Fruit fly (Drosophila melanogaster) whole organism, prepupa: ENCODE results near the gene CG2983.

ENCODE experiments used
- CG10631 ChIP-seq: fragments of 200-800 bp; sonication (Bioruptor generic); optimal IDR thresholded peaks from 2 replicates; lab custom pipeline; 2016; ENCODE audit warnings: missing biosample characterization, missing genetic modification characterization
- CG11294 ChIP-seq: fragments of 200-800 bp; sonication (Bioruptor generic); IDR thresholded peaks from 2 replicates; pipeline ENCODE4 v1.3.6; 2022; ENCODE audit warnings: missing biosample characterization, missing genetic modification characterization
- CG11762 ChIP-seq: fragments of 200-800 bp; sonication (Bioruptor generic); optimal IDR thresholded peaks from 3 replicates; lab custom pipeline; 2016; ENCODE audit warnings: missing biosample characterization, missing genetic modification characterization; ENCODE audit not compliant: insufficient read depth
- CG11902 ChIP-seq: fragments of 200-800 bp; sonication (Bioruptor generic); optimal IDR thresholded peaks from 3 replicates; lab custom pipeline; 2016; ENCODE audit warnings: missing biosample characterization, missing genetic modification characterization
- CG15336 ChIP-seq: fragments of 200-800 bp; sonication (Bioruptor generic); IDR thresholded peaks from 2 replicates; pipeline ENCODE4 v1.3.6; 2022; ENCODE audit warnings: missing biosample characterization, missing genetic modification characterization
- CG1621 ChIP-seq: fragments of 200-800 bp; sonication (Bioruptor generic); optimal IDR thresholded peaks from 3 replicates; lab custom pipeline; 2018; ENCODE audit warnings: missing biosample characterization, mild to moderate bottlenecking, missing genetic modification characterization
- CG31627 ChIP-seq: fragments of 200-800 bp; sonication (Bioruptor generic); optimal IDR thresholded peaks from 3 replicates; lab custom pipeline; 2016; ENCODE audit warnings: missing biosample characterization, missing genetic modification characterization
- CG32006 ChIP-seq: fragments of 200-800 bp; sonication (Bioruptor generic); optimal IDR thresholded peaks from 3 replicates; lab custom pipeline; 2017; ENCODE audit warnings: missing biosample characterization, mild to moderate bottlenecking, missing genetic modification characterization
- CG34406 ChIP-seq: fragments of 200-800 bp; sonication (Bioruptor generic); optimal IDR thresholded peaks from 3 replicates; lab custom pipeline; 2016; ENCODE audit warnings: missing biosample characterization, missing genetic modification characterization
- CG3919 ChIP-seq: fragments of 200-800 bp; sonication (Bioruptor generic); optimal IDR thresholded peaks from 3 replicates; lab custom pipeline; 2016; ENCODE audit warnings: missing biosample characterization, missing genetic modification characterization
- CG4318 ChIP-seq: fragments of 200-800 bp; sonication (Bioruptor generic); optimal IDR thresholded peaks from 3 replicates; lab custom pipeline; 2017; ENCODE audit warnings: missing biosample characterization, mild to moderate bottlenecking, missing genetic modification characterization
- CG6163 ChIP-seq: fragments of 200-800 bp; sonication (Bioruptor generic); IDR thresholded peaks from 3 replicates; pipeline ENCODE4 v1.3.6; 2022; ENCODE audit warnings: missing biosample characterization, missing genetic modification characterization
- CG6276 ChIP-seq: fragments of 200-800 bp; sonication (Bioruptor generic); optimal IDR thresholded peaks from 2 replicates; lab custom pipeline; 2017; ENCODE audit warnings: missing biosample characterization, mild to moderate bottlenecking, missing genetic modification characterization
- CG6808 ChIP-seq: fragments of 200-800 bp; sonication (Bioruptor generic); optimal IDR thresholded peaks from 3 replicates; lab custom pipeline; 2017; ENCODE audit warnings: missing biosample characterization, missing genetic modification characterization, mild to moderate bottlenecking, moderate library complexity, missing genetic modification reagents
- CG6854 ChIP-seq: fragments of 200-800 bp; sonication (Bioruptor generic); optimal IDR thresholded peaks from 2 replicates; lab custom pipeline; 2017; ENCODE audit warnings: missing biosample characterization, mild to moderate bottlenecking, missing genetic modification characterization
- CG7368 ChIP-seq: fragments of 200-800 bp; sonication (Bioruptor generic); optimal IDR thresholded peaks from 3 replicates; lab custom pipeline; 2016; ENCODE audit warnings: missing biosample characterization, missing genetic modification characterization
- CG8119 ChIP-seq: fragments of 200-800 bp; sonication (Bioruptor generic); IDR thresholded peaks from 3 replicates; pipeline ENCODE4 v1.3.6; 2022; ENCODE audit warnings: missing biosample characterization, missing genetic modification characterization
- CG8632 ChIP-seq: fragments of 200-800 bp; sonication (Bioruptor generic); optimal IDR thresholded peaks from 3 replicates; lab custom pipeline; 2016; ENCODE audit warnings: missing biosample characterization, missing genetic modification characterization
- CG9139 ChIP-seq: fragments of 200-800 bp; sonication (Bioruptor generic); optimal IDR thresholded peaks from 3 replicates; lab custom pipeline; 2017; ENCODE audit warnings: missing biosample characterization, mild to moderate bottlenecking, missing genetic modification characterization
- Eip75B ChIP-seq: fragments of 200-800 bp; sonication (Bioruptor generic); optimal IDR thresholded peaks from 3 replicates; lab custom pipeline; 2016; ENCODE audit warnings: missing biosample characterization, missing genetic modification characterization
- Eip78C ChIP-seq: fragments of 200-800 bp; sonication (Bioruptor generic); peaks from one replicate; lab custom pipeline; 2016; ENCODE audit warnings: missing biosample characterization, missing genetic modification characterization
- Eip93F ChIP-seq: fragments of 200-800 bp; sonication (Bioruptor generic); optimal IDR thresholded peaks from 2 replicates; lab custom pipeline; 2016; ENCODE audit warnings: missing biosample characterization, mild to moderate bottlenecking, missing genetic modification characterization
- Ets96B ChIP-seq: fragments of 200-800 bp; optimal IDR thresholded peaks from 2 replicates; lab custom pipeline; 2019; ENCODE audit warnings: missing biosample characterization, mild to moderate bottlenecking, missing genetic modification characterization, moderate library complexity
- Hr38 ChIP-seq: sonication (Bioruptor generic); optimal IDR thresholded peaks from 2 replicates; lab custom pipeline; 2016; ENCODE audit warnings: missing biosample characterization, missing genetic modification characterization
- Hr39 ChIP-seq: fragments of 200-800 bp; sonication (Bioruptor generic); optimal IDR thresholded peaks from 2 replicates; lab custom pipeline; 2016; ENCODE audit warnings: missing biosample characterization, missing genetic modification characterization
- Hr4 ChIP-seq: fragments of 200-800 bp; sonication (Bioruptor generic); optimal IDR thresholded peaks from 3 replicates; lab custom pipeline; 2016; ENCODE audit warnings: missing biosample characterization, missing genetic modification characterization
- Met ChIP-seq: fragments of 200-800 bp; sonication (Bioruptor generic); optimal IDR thresholded peaks from 3 replicates; lab custom pipeline; 2016; ENCODE audit warnings: missing biosample characterization, missing genetic modification characterization
- Smox ChIP-seq: fragments of 200-800 bp; sonication (Bioruptor generic); optimal IDR thresholded peaks from 3 replicates; lab custom pipeline; 2016; ENCODE audit warnings: missing biosample characterization, missing genetic modification characterization
- Sox102F ChIP-seq: fragments of 200-800 bp; sonication (Bioruptor generic); optimal IDR thresholded peaks from 2 replicates; lab custom pipeline; 2016; ENCODE audit warnings: missing biosample characterization, mild to moderate bottlenecking, missing genetic modification characterization
- Sox14 ChIP-seq: fragments of 200-800 bp; sonication (Bioruptor generic); optimal IDR thresholded peaks from 3 replicates; lab custom pipeline; 2016; ENCODE audit warnings: missing biosample characterization, missing genetic modification characterization
- Sox15 ChIP-seq: fragments of 200-800 bp; sonication (Bioruptor generic); optimal IDR thresholded peaks from 3 replicates; lab custom pipeline; 2016; ENCODE audit warnings: missing biosample characterization, missing genetic modification characterization
- cyc ChIP-seq: fragments of 200-800 bp; sonication (Bioruptor generic); optimal IDR thresholded peaks from 3 replicates; lab custom pipeline; 2016; ENCODE audit warnings: missing biosample characterization, missing genetic modification characterization
- dac ChIP-seq: fragments of 200-800 bp; sonication (Bioruptor generic); optimal IDR thresholded peaks from 2 replicates; lab custom pipeline; 2017; ENCODE audit warnings: missing biosample characterization, mild to moderate bottlenecking, missing genetic modification characterization
- dsx ChIP-seq: fragments of 200-800 bp; optimal IDR thresholded peaks from 3 replicates; lab custom pipeline; 2019; ENCODE audit warnings: missing biosample characterization, mild to moderate bottlenecking, missing genetic modification characterization, moderate library complexity; ENCODE audit not compliant: poor library complexity, severe bottlenecking
- eg ChIP-seq: fragments of 200-800 bp; sonication (Bioruptor generic); IDR thresholded peaks from 3 replicates; pipeline ENCODE4 v1.3.6; 2022; ENCODE audit warnings: missing biosample characterization, missing genetic modification characterization
- esn ChIP-seq: fragments of 200-800 bp; sonication (Bioruptor generic); optimal IDR thresholded peaks from 2 replicates; lab custom pipeline; 2016; ENCODE audit warnings: missing biosample characterization, mild to moderate bottlenecking, missing genetic modification characterization, moderate library complexity
- fkh ChIP-seq: fragments of 200-800 bp; sonication (Bioruptor generic); optimal IDR thresholded peaks from 3 replicates; lab custom pipeline; 2017; ENCODE audit warnings: missing biosample characterization, mild to moderate bottlenecking, missing genetic modification characterization, moderate library complexity
- lz ChIP-seq: fragments of 200-800 bp; sonication (Bioruptor generic); optimal IDR thresholded peaks from 3 replicates; lab custom pipeline; 2016; ENCODE audit warnings: missing biosample characterization, missing genetic modification characterization
- net ChIP-seq: fragments of 200-800 bp; sonication (Bioruptor generic); optimal IDR thresholded peaks from 3 replicates; lab custom pipeline; 2016; ENCODE audit warnings: missing biosample characterization, missing genetic modification characterization
- pdm3 ChIP-seq: fragments of 200-800 bp; sonication (Bioruptor generic); optimal IDR thresholded peaks from 3 replicates; lab custom pipeline; 2016; ENCODE audit warnings: missing biosample characterization, missing genetic modification characterization
- salr ChIP-seq, 2 experiments: fragments of 200-800 bp; sonication (Bioruptor generic); optimal IDR thresholded peaks; 3 replicates each; lab custom pipeline; 2016 to 2018; ENCODE audit warnings: missing biosample characterization in 2 of 2, missing genetic modification characterization in 2 of 2, mild to moderate bottlenecking in 1 of 2
- ss ChIP-seq, 2 experiments: fragments of 200-800 bp; sonication (Bioruptor generic); optimal IDR thresholded peaks; 2 replicates in 1 of 2; 3 replicates in 1 of 2; lab custom pipeline; 2017 to 2018; ENCODE audit warnings: mild to moderate bottlenecking in 2 of 2, missing biosample characterization in 2 of 2, missing genetic modification characterization in 2 of 2, moderate library complexity in 1 of 2
- svp ChIP-seq: fragments of 200-800 bp; sonication (Bioruptor generic); peaks from one replicate; lab custom pipeline; 2016; ENCODE audit warnings: missing biosample characterization, missing genetic modification characterization
- topi ChIP-seq: fragments of 200-800 bp; sonication (Bioruptor generic); optimal IDR thresholded peaks from 3 replicates; lab custom pipeline; 2016; ENCODE audit warnings: missing biosample characterization, missing genetic modification characterization
- vri ChIP-seq: fragments of 200-800 bp; sonication (Bioruptor generic); optimal IDR thresholded peaks from 3 replicates; lab custom pipeline; 2016; ENCODE audit warnings: missing biosample characterization, mild to moderate bottlenecking, missing genetic modification characterization

CG2983 gene

dm6 chr2L:2855773-2856615 lies 8.6 kb downstream of the CG2983 start, which contains the start of the genes CG3104 and RpS21 (continued):
- TF ChIP-seq svp (GFP tag; lab: Kevin White, UChicago) (peak; percentile 70), Met (GFP tag; lab: Kevin White, UChicago) (peak; percentile 71), CG8119 (no peak), Sox15 (peak; percentile 60), Hr38 (no peak), cyc (GFP tag; lab: Kevin White, UChicago) (peak; percentile 84), Sox14 (GFP tag; lab: Kevin White, UChicago) (peak; percentile 60), esn (peak; percentile 76), Eip75B (GFP tag; lab: Kevin White, UChicago) (peak; percentile 53), Eip93F (peak; percentile 79), CG4318 (peak; percentile 13), topi (GFP tag; lab: Kevin White, UChicago) (peak; percentile 71), eg (GFP tag; lab: Robert Waterston, UW) (peak; percentile 83), net (GFP tag; lab: Kevin White, UChicago) (peak; percentile 71), CG6854 (GFP tag; lab: Kevin White, UChicago) (peak; percentile 72), lz (GFP tag; lab: Kevin White, UChicago) (peak; percentile 78), CG6276 (GFP tag; lab: Kevin White, UChicago) (peak; percentile 4), fkh (GFP tag; lab: Kevin White, UChicago) (peak; percentile 73), Hr4 (GFP tag; lab: Kevin White, UChicago) (peak; percentile 23), dac (GFP tag; lab: Kevin White, UChicago) (peak; percentile 51), CG34406 (GFP tag; lab: Kevin White, UChicago) (peak; percentile 56), CG6808 (GFP tag; lab: Kevin White, UChicago) (peak; percentile 56), CG6163 (peak; percentile 89)

DNA sequence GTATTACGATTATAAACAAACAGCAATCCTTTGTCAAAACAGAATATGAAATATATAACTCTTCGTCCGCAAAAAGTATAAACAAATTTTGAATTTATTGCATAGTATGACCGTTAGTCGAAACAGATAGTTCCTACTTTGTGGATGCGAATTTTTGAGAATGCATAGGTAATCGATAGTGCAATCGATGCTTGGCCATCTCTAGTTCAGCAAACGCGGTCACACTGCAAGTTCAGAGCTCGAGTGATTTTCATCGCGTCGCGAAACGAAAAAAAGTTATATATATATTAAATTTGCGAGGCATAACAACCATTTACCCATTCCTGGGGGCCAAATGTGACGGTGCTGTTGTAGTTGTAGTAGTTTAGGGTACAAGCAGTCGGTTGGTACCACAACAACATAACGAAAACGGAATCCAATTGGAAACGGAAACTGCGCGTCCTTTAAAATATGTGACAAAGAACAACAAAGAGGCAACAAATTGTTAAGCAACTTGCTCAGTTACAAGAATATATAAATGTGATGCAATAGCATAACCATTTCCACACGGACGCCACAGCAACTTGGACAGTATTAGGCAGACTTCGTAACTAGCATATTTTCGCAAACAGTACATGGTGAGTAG lies 9.6 kb downstream of the CG2983 start, which contains the start of gene CG2991:
Gene CG2991 (plus strand): TSS at position 205 of the 625 bp plus-strand sequence.
- TF ChIP-seq CG6163, result 0 out of 3 replicates have a peak, but pooled peaks have one; percentile 12
- peak; percentile 0 for TF ChIP-seq Smox
- no peak for TF ChIP-seq salr (GFP tag; optimal IDR thresholded peaks at IDR 0.05; lab: Kevin White, UChicago)
- TF ChIP-seq Sox102F, result peak; percentile 58
- TF ChIP-seq CG11294, result no peak
- TF ChIP-seq CG11762 (GFP tag; lab: Kevin White, UChicago), result no peak
- TF ChIP-seq lz (GFP tag; lab: Kevin White, UChicago), result peak; percentile 33
- peak; percentile 66 for TF ChIP-seq svp (GFP tag; lab: Kevin White, UChicago)
- peak; percentile 15 for TF ChIP-seq Eip75B (GFP tag; lab: Kevin White, UChicago)
- no peak for TF ChIP-seq pdm3 (GFP tag; lab: Kevin White, UChicago)
- peak; percentile 5 for TF ChIP-seq CG6854 (GFP tag; lab: Kevin White, UChicago)
- peak in 1 of 2 experiments; percentile 24 for TF ChIP-seq ss (GFP tag; optimal IDR thresholded peaks at IDR 0.05; lab: Kevin White, UChicago)
- peak; percentile 12; the same call in 1 of the 2 replicates for TF ChIP-seq CG15336 (GFP tag; lab: Robert Waterston, UW)
- no peak for TF ChIP-seq CG11902
- TF ChIP-seq esn, result no peak
- no peak for TF ChIP-seq CG31627 (GFP tag; lab: Kevin White, UChicago)
- TF ChIP-seq CG3919, result peak; percentile 2
- TF ChIP-seq CG10631 (GFP tag; lab: Kevin White, UChicago), result no peak
- TF ChIP-seq eg (GFP tag; lab: Robert Waterston, UW), result no peak
- TF ChIP-seq CG8119, result no peak
- peak; percentile 41 for TF ChIP-seq topi (GFP tag; lab: Kevin White, UChicago)
- peak; percentile 3 for TF ChIP-seq Ets96B (tag; lab: Kevin White, UChicago)
- TF ChIP-seq CG9139 (GFP tag; lab: Kevin White, UChicago), result no peak
- TF ChIP-seq Hr4 (GFP tag; lab: Kevin White, UChicago), result no peak
- peak; percentile 1 for TF ChIP-seq Met (GFP tag; lab: Kevin White, UChicago)
- peak; percentile 78 for TF ChIP-seq Sox14 (GFP tag; lab: Kevin White, UChicago)
- TF ChIP-seq Sox15, result no peak
- TF ChIP-seq Hr39 (GFP tag; lab: Kevin White, UChicago), result no peak
- TF ChIP-seq Eip93F, result peak; percentile 61
- TF ChIP-seq vri, result peak; percentile 78
- no peak for TF ChIP-seq CG7368 (GFP tag; lab: Kevin White, UChicago)
- TF ChIP-seq dsx (GFP tag; lab: Kevin White, UChicago), result peak; percentile 75
- TF ChIP-seq CG8632 (GFP tag; lab: Kevin White, UChicago), result no peak
- TF ChIP-seq CG32006, result no peak
- TF ChIP-seq Eip78C, result peak; percentile 73
- no peak for TF ChIP-seq CG1621
